Fruit fly (Drosophila melanogaster) S2 (cell line): ENCODE measurements around the gene Rrp5.

Experiments
- CG8478 ChIP-seq: fragments of >200 bp; optimal IDR thresholded peaks from 2 replicates; lab custom pipeline; 2018
- CTCF ChIP-seq, 2 experiments: fragments of >200 bp; optimal IDR thresholded peaks; 2 replicates each; lab custom pipeline; 2018

dm6 chr3R:24341251-24341650 is 8.1 kb upstream of the Rrp5 start, which contains the start of gene Ms:
- TF ChIP-seq CTCF (optimal IDR thresholded peaks at IDR 0.05; lab: Kevin White, UChicago) (no peak), CG8478 (lab: Kevin White, UChicago) (no peak)
